Fruit fly (Drosophila melanogaster) whole organism, pupa: ENCODE results near the gene CG6136.
A peak's percentile ranks its signal among the peaks of the same experiment; 100 is the strongest.

ENCODE experiments used
- CG10348 ChIP-seq: fragments of 200-800 bp; sonication (Bioruptor generic); IDR thresholded peaks from 2 replicates; pipeline ENCODE4 v1.3.6; 2022; ENCODE audit warnings: missing biosample characterization, missing genetic modification characterization
- CG12605 ChIP-seq: fragments of 200-800 bp; sonication (Bioruptor generic); IDR thresholded peaks from 2 replicates; pipeline ENCODE4 v1.3.6; 2022; ENCODE audit warnings: missing biosample characterization, missing genetic modification characterization
- CG13204 ChIP-seq: fragments of 200-800 bp; sonication (Bioruptor generic); optimal IDR thresholded peaks from 2 replicates; lab custom pipeline; 2018; ENCODE audit warnings: missing biosample characterization, mild to moderate bottlenecking, missing genetic modification characterization, moderate library complexity
- CG14655 ChIP-seq: fragments of 200-800 bp; sonication (Bioruptor generic); optimal IDR thresholded peaks from 3 replicates; lab custom pipeline; 2017; ENCODE audit warnings: mild to moderate bottlenecking, missing biosample characterization, missing genetic modification reagents, missing genetic modification characterization
- CG15710 ChIP-seq: fragments of 200-800 bp; sonication (Bioruptor generic); optimal IDR thresholded peaks from 2 replicates; lab custom pipeline; 2018; ENCODE audit warnings: missing biosample characterization, mild to moderate bottlenecking, missing genetic modification characterization, moderate library complexity
- CG17806 ChIP-seq: fragments of 200-800 bp; sonication (Bioruptor generic); optimal IDR thresholded peaks from 2 replicates; lab custom pipeline; 2018; ENCODE audit warnings: missing biosample characterization, mild to moderate bottlenecking, missing genetic modification characterization, moderate library complexity
- CG32121 ChIP-seq: fragments of 200-800 bp; sonication (Bioruptor generic); IDR thresholded peaks from 2 replicates; pipeline ENCODE4 v1.3.6; 2022; ENCODE audit warnings: missing biosample characterization, missing genetic modification characterization
- CG34367 ChIP-seq: fragments of 200-800 bp; sonication (Bioruptor generic); optimal IDR thresholded peaks from 2 replicates; lab custom pipeline; 2018; ENCODE audit warnings: missing biosample characterization, mild to moderate bottlenecking, missing genetic modification characterization
- CG4496 ChIP-seq: fragments of 200-800 bp; sonication (Bioruptor generic); IDR thresholded peaks from 3 replicates; pipeline ENCODE4 v1.3.6; 2022; ENCODE audit warnings: missing biosample characterization, missing genetic modification characterization
- CG8159 ChIP-seq: fragments of 200-800 bp; sonication (Bioruptor generic); optimal IDR thresholded peaks from 3 replicates; lab custom pipeline; 2018; ENCODE audit warnings: missing biosample characterization, mild to moderate bottlenecking, missing genetic modification characterization, moderate library complexity
- CG8301 ChIP-seq: fragments of 200-800 bp; sonication (Bioruptor generic); optimal IDR thresholded peaks from 2 replicates; lab custom pipeline; 2018; ENCODE audit warnings: missing biosample characterization, mild to moderate bottlenecking, missing genetic modification characterization
- CG9948 ChIP-seq: fragments of 200-800 bp; sonication (Bioruptor generic); optimal IDR thresholded peaks from 2 replicates; lab custom pipeline; 2018; ENCODE audit warnings: missing biosample characterization, mild to moderate bottlenecking, missing genetic modification characterization, moderate library complexity
- D1 ChIP-seq: fragments of 200-800 bp; sonication (Bioruptor generic); optimal IDR thresholded peaks from 2 replicates; lab custom pipeline; 2018; ENCODE audit warnings: missing biosample characterization, mild to moderate bottlenecking, missing genetic modification characterization, moderate library complexity
- EcR ChIP-seq: fragments of 200-800 bp; sonication (Bioruptor generic); optimal IDR thresholded peaks from 3 replicates; lab custom pipeline; 2019; ENCODE audit warnings: missing biosample characterization, missing genetic modification characterization, mild to moderate bottlenecking, moderate library complexity, missing genetic modification reagents
- Ets98B ChIP-seq: fragments of 200-800 bp; sonication (Bioruptor generic); IDR thresholded peaks from 2 replicates; pipeline ENCODE4 v1.3.6; 2022; ENCODE audit warnings: missing biosample characterization, missing genetic modification characterization
- Pif1A ChIP-seq: fragments of 200-800 bp; sonication (Bioruptor generic); optimal IDR thresholded peaks from 3 replicates; lab custom pipeline; 2016; ENCODE audit warnings: missing biosample characterization, missing genetic modification characterization
- Pif1B ChIP-seq: fragments of 200-800 bp; sonication (Bioruptor generic); optimal IDR thresholded peaks from 3 replicates; lab custom pipeline; 2016; ENCODE audit warnings: missing biosample characterization, missing genetic modification characterization
- Snoo ChIP-seq: fragments of 200-800 bp; sonication (Bioruptor generic); optimal IDR thresholded peaks from 3 replicates; lab custom pipeline; 2017; ENCODE audit warnings: missing biosample characterization, mild to moderate bottlenecking, missing genetic modification characterization, inconsistent platforms
- fd96Ca ChIP-seq: fragments of 200-800 bp; sonication (Bioruptor generic); IDR thresholded peaks from 3 replicates; pipeline ENCODE4 v1.3.6; 2022; ENCODE audit warnings: missing biosample characterization, missing genetic modification characterization
- gl ChIP-seq: fragments of 200-800 bp; sonication (Bioruptor generic); optimal IDR thresholded peaks from 2 replicates; lab custom pipeline; 2018; ENCODE audit warnings: missing biosample characterization, mild to moderate bottlenecking, missing genetic modification characterization
- rn ChIP-seq: fragments of 200-800 bp; sonication (Bioruptor generic); IDR thresholded peaks from 2 replicates; pipeline ENCODE4 v1.3.6; 2022; ENCODE audit warnings: missing biosample characterization, missing genetic modification characterization

The CG6136 gene

dm6 chr3R:15410689-15411587 lies 38.9 kb upstream of the CG6136 start:
- TF ChIP-seq CG10348 (GFP tag; lab: Robert Waterston, UW) (no peak), CG13204 (peak; percentile 24), gl (no peak), CG4496 (GFP tag; lab: Robert Waterston, UW) (no peak), Ets98B (GFP tag; lab: Robert Waterston, UW) (no peak), EcR (GFP tag; lab: Kevin White, UChicago) (peak; percentile 89)

dm6 chr3R:15409772-15410688 lies 38.0 kb upstream of the CG6136 start:
- TF ChIP-seq CG32121 (peak; percentile 24; the same call in 1 of the 2 replicates), Pif1B (GFP tag; lab: Kevin White, UChicago) (no peak), fd96Ca (GFP tag; lab: Robert Waterston, UW) (peak; percentile 73; the same call in 1 of the 3 replicates), CG34367 (tag; lab: Kevin White, UChicago) (no peak), CG8159 (tag; lab: Kevin White, UChicago) (peak; percentile 9), rn (GFP tag; lab: Robert Waterston, UW) (peak; percentile 10; the same call in 1 of the 2 replicates), CG13204 (no peak), CG4496 (GFP tag; lab: Robert Waterston, UW) (peak; percentile 71; the same call in 2 of the 3 replicates), Ets98B (GFP tag; lab: Robert Waterston, UW) (peak; percentile 62), Snoo (tag; lab: Kevin White, UChicago) (peak; percentile 28), CG14655 (peak; percentile 19)

- TF ChIP-seq CG13204 (peak; percentile 27), Ets98B (GFP tag; lab: Robert Waterston, UW) (peak; percentile 74; the same call in 1 of the 2 replicates), CG34367 (tag; lab: Kevin White, UChicago) (no peak), CG32121 (peak; percentile 69), fd96Ca (GFP tag; lab: Robert Waterston, UW) (peak; percentile 75), CG12605 (GFP tag; lab: Robert Waterston, UW) (no peak), CG15710 (tag; lab: Kevin White, UChicago) (no peak), gl (no peak), rn (GFP tag; lab: Robert Waterston, UW) (peak; percentile 54; the same call in 1 of the 2 replicates), Pif1A (GFP tag; lab: Kevin White, UChicago) (peak; percentile 29), EcR (GFP tag; lab: Kevin White, UChicago) (no peak), CG10348 (GFP tag; lab: Robert Waterston, UW) (0 out of 2 replicates have a peak, but pooled peaks have one; percentile 17), Snoo (tag; lab: Kevin White, UChicago) (no peak), CG4496 (GFP tag; lab: Robert Waterston, UW) (no peak), D1 (tag; lab: Kevin White, UChicago) (no peak), CG17806 (tag; lab: Kevin White, UChicago) (no peak), CG9948 (no peak), CG14655 (peak; percentile 16), CG8159 (tag; lab: Kevin White, UChicago) (no peak), Pif1B (GFP tag; lab: Kevin White, UChicago) (peak; percentile 0), CG8301 (tag; lab: Kevin White, UChicago) (no peak)
- TF ChIP-seq, all 21 proteins: peak for 9
These were observed 37.2 kb upstream of the CG6136 start for dm6 chr3R:15409110-15409771.

dm6 chr3R:15408131-15408731 lies 36.2 kb upstream of the CG6136 start, which contains the start of gene Atx2:
Atx2 (plus strand) TSS chr3R:15408423.
- TF ChIP-seq Ets98B (GFP tag; lab: Robert Waterston, UW) = no peak
- no peak for TF ChIP-seq CG15710 (tag; lab: Kevin White, UChicago)
- peak; percentile 23; the same call in 1 of the 3 replicates for TF ChIP-seq fd96Ca (GFP tag; lab: Robert Waterston, UW)
- TF ChIP-seq gl = no peak
- no peak for TF ChIP-seq CG34367 (tag; lab: Kevin White, UChicago)
- TF ChIP-seq CG14655 = no peak
- no peak for TF ChIP-seq CG4496 (GFP tag; lab: Robert Waterston, UW)
- no peak for TF ChIP-seq CG13204

dm6 chr3R:15407020-15407501 lies 35.0 kb upstream of the CG6136 start, which contains the start of gene CG6125:
CG6125 (minus strand) TSS chr3R:15407070.
- TF ChIP-seq CG9948 (no peak), rn (GFP tag; lab: Robert Waterston, UW) (no peak), CG10348 (GFP tag; lab: Robert Waterston, UW) (no peak), CG12605 (GFP tag; lab: Robert Waterston, UW) (no peak), Pif1B (GFP tag; lab: Kevin White, UChicago) (no peak), CG13204 (no peak), gl (no peak)
